Fruit fly (Drosophila melanogaster) whole organism, wandering third instar larva: ENCODE results near the gene Dic1.

Experiments
- Abd-B ChIP-seq: fragments of >200 bp; optimal IDR thresholded peaks from 2 replicates; lab custom pipeline; 2017; ENCODE audit warnings: missing biosample characterization, missing genetic modification characterization
- CG32264 ChIP-seq: fragments of 200-800 bp; sonication (Bioruptor generic); optimal IDR thresholded peaks from 2 replicates; lab custom pipeline; 2016; ENCODE audit warnings: missing biosample characterization, missing genetic modification characterization
- CG9705 ChIP-seq: fragments of 200-800 bp; sonication (Bioruptor generic); optimal IDR thresholded peaks from 2 replicates; lab custom pipeline; 2018; ENCODE audit warnings: missing biosample characterization, mild to moderate bottlenecking, missing genetic modification characterization
- CrebA ChIP-seq: fragments of 200-800 bp; sonication (Bioruptor generic); optimal IDR thresholded peaks from 2 replicates; lab custom pipeline; 2016; ENCODE audit warnings: missing biosample characterization, mild to moderate bottlenecking, missing genetic modification characterization, borderline replicate concordance
- Dfd ChIP-seq: fragments of >200 bp; optimal IDR thresholded peaks from 2 replicates; lab custom pipeline; 2017; ENCODE audit warnings: missing biosample characterization, missing genetic modification characterization
- Dif ChIP-seq: fragments of 200-275, 200-300 bp; sonication (Bioruptor generic); optimal IDR thresholded peaks from 2 replicates; lab custom pipeline; 2018; ENCODE audit warnings: missing biosample characterization, missing genetic modification characterization; ENCODE audit not compliant: partially characterized antibody
- GATAd ChIP-seq: sonication (Bioruptor generic); optimal IDR thresholded peaks from 2 replicates; lab custom pipeline; 2016; ENCODE audit warnings: missing biosample characterization, missing genetic modification characterization
- HLH106 ChIP-seq: fragments of 200-800 bp; optimal IDR thresholded peaks from 3 replicates; lab custom pipeline; 2019; ENCODE audit warnings: missing biosample characterization, mild to moderate bottlenecking, missing genetic modification characterization, moderate library complexity
- Hnf4 ChIP-seq: fragments of 200-800 bp; sonication (Bioruptor generic); optimal IDR thresholded peaks from 2 replicates; lab custom pipeline; 2016; ENCODE audit warnings: missing biosample characterization, mild to moderate bottlenecking, missing genetic modification characterization
- Hr78 ChIP-seq: fragments of >200 bp; optimal IDR thresholded peaks from 2 replicates; lab custom pipeline; 2017; ENCODE audit warnings: missing biosample characterization, missing genetic modification characterization
- Hr83 ChIP-seq: fragments of 200-300 bp; sonication (Bioruptor generic); optimal IDR thresholded peaks from 2 replicates; lab custom pipeline; 2016; ENCODE audit warnings: missing biosample characterization, mild to moderate bottlenecking, missing genetic modification characterization, moderate library complexity; ENCODE audit not compliant: poor library complexity, severe bottlenecking
- Jra ChIP-seq: sonication (Bioruptor generic); optimal IDR thresholded peaks from 2 replicates; lab custom pipeline; 2016; ENCODE audit warnings: missing biosample characterization, missing genetic modification characterization
- Mio ChIP-seq: sonication (Bioruptor generic); optimal IDR thresholded peaks from 2 replicates; lab custom pipeline; 2016; ENCODE audit warnings: missing biosample characterization, missing genetic modification characterization
- Myc ChIP-seq: fragments of >200 bp; optimal IDR thresholded peaks from 2 replicates; lab custom pipeline; 2017
- N ChIP-seq: fragments of >200 bp; optimal IDR thresholded peaks from 2 replicates; lab custom pipeline; 2018; ENCODE audit warnings: missing biosample characterization, missing external identifiers, missing genetic modification characterization
- OdsH ChIP-seq: fragments of 200-800 bp; sonication (Bioruptor generic); optimal IDR thresholded peaks from 2 replicates; lab custom pipeline; 2016; ENCODE audit warnings: missing biosample characterization, mild to moderate bottlenecking, missing genetic modification characterization
- Rel ChIP-seq, 2 experiments: fragments of 200-800 bp; sonication (Bioruptor generic) in 1 of 2; optimal IDR thresholded peaks; 2 replicates in 1 of 2; 3 replicates in 1 of 2; lab custom pipeline; 2016 to 2019; ENCODE audit warnings: mild to moderate bottlenecking in 2 of 2, missing biosample characterization in 2 of 2, missing genetic modification characterization in 2 of 2, moderate library complexity in 1 of 2
- Sp1 ChIP-seq: fragments of 200-800 bp; sonication (Bioruptor generic); optimal IDR thresholded peaks from 3 replicates; lab custom pipeline; 2019; ENCODE audit warnings: missing biosample characterization, mild to moderate bottlenecking, missing genetic modification characterization, moderate library complexity
- Vsx2 ChIP-seq: fragments of 200-300, 225-300 bp; sonication (Bioruptor generic); optimal IDR thresholded peaks from 2 replicates; lab custom pipeline; 2018; ENCODE audit warnings: missing biosample characterization, missing genetic modification characterization; ENCODE audit not compliant: partially characterized antibody
- br ChIP-seq: fragments of 200-800 bp; sonication (Bioruptor generic); optimal IDR thresholded peaks from 2 replicates; lab custom pipeline; 2016; ENCODE audit warnings: missing biosample characterization, missing genetic modification characterization
- brk ChIP-seq: fragments of 200-800 bp; sonication (Bioruptor generic); optimal IDR thresholded peaks from 2 replicates; lab custom pipeline; 2016; ENCODE audit warnings: missing biosample characterization, mild to moderate bottlenecking, missing genetic modification characterization
- dl ChIP-seq, 2 experiments: fragments of 175-275, 200-275 bp in 1 of 2; fragments of 200-275 bp in 1 of 2; sonication (Bioruptor generic); optimal IDR thresholded peaks; lab custom pipeline; 2018; ENCODE audit warnings: mild to moderate bottlenecking in 2 of 2, missing biosample characterization in 2 of 2, missing genetic modification characterization in 2 of 2, moderate library complexity in 2 of 2; ENCODE audit not compliant: partially characterized antibody in 2 of 2, insufficient read depth in 1 of 2
- dmrt93B ChIP-seq: fragments of 200-800 bp; sonication (Bioruptor generic); optimal IDR thresholded peaks from 2 replicates; lab custom pipeline; 2018; ENCODE audit warnings: missing biosample characterization, mild to moderate bottlenecking, missing genetic modification characterization
- dsf ChIP-seq: sonication (Bioruptor generic); optimal IDR thresholded peaks from 2 replicates; lab custom pipeline; 2016; ENCODE audit warnings: missing biosample characterization, missing genetic modification characterization, borderline replicate concordance
- ey ChIP-seq: fragments of 200-800 bp; sonication (Bioruptor generic); optimal IDR thresholded peaks from 2 replicates; lab custom pipeline; 2016; ENCODE audit warnings: missing biosample characterization, missing genetic modification characterization
- foxo ChIP-seq, 2 experiments: fragments of 200-800 bp; sonication (Bioruptor generic); optimal IDR thresholded peaks; 2 replicates in 1 of 2; 3 replicates in 1 of 2; lab custom pipeline; 2016 to 2017; ENCODE audit warnings: missing biosample characterization in 2 of 2, missing genetic modification characterization in 2 of 2
- fru ChIP-seq: fragments of 200-800 bp; sonication (Bioruptor generic); optimal IDR thresholded peaks from 3 replicates; lab custom pipeline; 2016; ENCODE audit warnings: missing biosample characterization, mild to moderate bottlenecking, missing genetic modification characterization
- h ChIP-seq: fragments of 200-800 bp; sonication (Bioruptor generic); optimal IDR thresholded peaks from 3 replicates; lab custom pipeline; 2016; ENCODE audit warnings: missing biosample characterization, mild to moderate bottlenecking, missing genetic modification characterization
- jim ChIP-seq: fragments of 175-275, 200-325 bp; sonication (Bioruptor generic); optimal IDR thresholded peaks from 2 replicates; lab custom pipeline; 2016; ENCODE audit warnings: missing biosample characterization, mild to moderate bottlenecking, missing genetic modification characterization
- lola ChIP-seq: fragments of >200 bp; optimal IDR thresholded peaks from 2 replicates; lab custom pipeline; 2017; ENCODE audit warnings: missing biosample characterization, missing genetic modification characterization
- pan ChIP-seq: fragments of >200 bp; optimal IDR thresholded peaks from 2 replicates; lab custom pipeline; 2017
- psq ChIP-seq: fragments of 200-800 bp; sonication (Bioruptor generic); optimal IDR thresholded peaks from 3 replicates; lab custom pipeline; 2017; ENCODE audit warnings: missing biosample characterization, mild to moderate bottlenecking, missing genetic modification characterization, moderate library complexity
- rgr ChIP-seq: fragments of 200-800 bp; sonication (Bioruptor generic); optimal IDR thresholded peaks from 3 replicates; lab custom pipeline; 2016; ENCODE audit warnings: missing biosample characterization, mild to moderate bottlenecking, missing genetic modification characterization
- sage ChIP-seq: fragments of 200-800 bp; sonication (Bioruptor generic); optimal IDR thresholded peaks from 2 replicates; lab custom pipeline; 2016; ENCODE audit warnings: missing biosample characterization, mild to moderate bottlenecking, missing genetic modification characterization
- sv ChIP-seq: fragments of 200-800 bp; sonication (Bioruptor generic); optimal IDR thresholded peaks from 3 replicates; lab custom pipeline; 2016; ENCODE audit warnings: missing biosample characterization, missing genetic modification characterization
- tai ChIP-seq: sonication (Bioruptor generic); optimal IDR thresholded peaks from 2 replicates; lab custom pipeline; 2016; ENCODE audit warnings: missing biosample characterization, missing genetic modification characterization
- usp ChIP-seq: fragments of >200 bp; optimal IDR thresholded peaks from 2 replicates; lab custom pipeline; 2017; ENCODE audit warnings: missing biosample characterization, missing genetic modification characterization
- woc ChIP-seq: sonication (Bioruptor generic); optimal IDR thresholded peaks from 2 replicates; lab custom pipeline; 2016; ENCODE audit warnings: missing biosample characterization, mild to moderate bottlenecking, missing genetic modification characterization

Dic1 gene

DNA sequence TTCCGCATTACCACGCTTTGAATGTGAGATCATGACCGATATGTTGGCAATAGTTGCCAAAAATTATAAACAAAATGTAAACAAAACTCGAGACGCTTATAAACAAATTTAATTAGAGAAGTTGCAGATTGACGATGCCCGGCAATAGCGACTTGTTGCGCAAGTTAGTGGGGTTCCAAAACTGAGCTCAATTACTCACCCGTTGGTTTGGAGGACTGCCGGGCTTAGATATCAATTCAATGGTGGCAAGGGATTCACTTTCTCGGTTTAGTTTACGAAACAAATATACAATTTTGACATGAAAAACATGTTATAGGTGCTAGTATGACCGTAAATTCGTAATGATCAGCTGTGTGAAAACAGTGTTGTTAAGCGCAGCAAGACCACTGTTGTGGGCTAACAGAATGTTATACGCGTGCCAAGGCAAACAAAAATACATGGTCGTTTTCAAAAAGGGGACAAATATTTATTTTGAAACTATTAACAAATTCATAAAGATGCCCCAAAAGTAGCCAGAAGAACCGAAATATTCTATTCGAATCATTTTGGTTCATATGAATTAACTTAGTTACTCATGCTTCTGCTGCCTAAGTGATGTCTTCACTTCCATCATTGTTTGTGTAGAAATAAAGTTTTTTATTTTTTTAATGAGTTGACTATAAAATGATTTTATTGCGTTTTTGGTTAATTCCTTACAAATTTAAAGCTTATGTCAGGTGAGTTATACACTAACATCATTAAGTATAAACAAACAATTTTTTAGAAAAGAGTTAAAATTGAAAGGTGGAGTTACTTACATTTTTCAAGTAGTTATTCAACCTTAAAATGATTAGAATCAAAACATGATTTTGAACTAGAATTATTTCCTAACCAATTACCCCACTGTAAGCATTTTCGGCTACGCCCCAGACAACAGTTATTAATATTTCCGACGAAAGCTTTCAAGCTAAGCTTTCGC, 2.1 kb downstream of the Dic1 start, which contains the start of gene Elp6:
Elp6 (minus strand) TSS at position 350 of the 958 bp plus-strand sequence.
- TF ChIP-seq h (GFP tag; lab: Kevin White, UChicago): peak; percentile 80
- TF ChIP-seq fru (GFP tag; lab: Kevin White, UChicago): peak; percentile 82
- TF ChIP-seq Hr83: no peak
- peak; percentile 77 for TF ChIP-seq HLH106 (tag; lab: Kevin White, UChicago)
- TF ChIP-seq CG9705: peak; percentile 64
- peak; percentile 24 for TF ChIP-seq sage (GFP tag; lab: Kevin White, UChicago)
- TF ChIP-seq Hnf4 (GFP tag; lab: Kevin White, UChicago): peak; percentile 71
- TF ChIP-seq brk (GFP tag; lab: Kevin White, UChicago): peak; percentile 68
- TF ChIP-seq jim (GFP tag; lab: Kevin White, UChicago): no peak
- TF ChIP-seq CrebA (GFP tag; lab: Kevin White, UChicago): no peak
- peak; percentile 73 for TF ChIP-seq dsf (GFP tag; lab: Kevin White, UChicago)
- TF ChIP-seq Dfd (GFP tag; lab: Kevin White, UChicago): no peak
- peak; percentile 72 for TF ChIP-seq woc
- TF ChIP-seq dmrt93B: peak; percentile 82
- peak; percentile 79 for TF ChIP-seq Sp1 (GFP tag; lab: Kevin White, UChicago)
- no peak for TF ChIP-seq Rel (GFP tag; optimal IDR thresholded peaks at IDR 0.05; lab: Kevin White, UChicago)
- TF ChIP-seq Rel (tag; optimal IDR thresholded peaks at IDR 0.05; lab: Kevin White, UChicago): no peak
- peak; percentile 54 for TF ChIP-seq sv (GFP tag; lab: Kevin White, UChicago)
- TF ChIP-seq foxo (GFP tag; optimal IDR thresholded peaks at IDR 0.05; lab: Kevin White, UChicago): peak in 1 of 2 experiments; percentile 88
- no peak for TF ChIP-seq usp
- peak; percentile 32 for TF ChIP-seq CG32264
- no peak for TF ChIP-seq dl (GFP tag; optimal IDR thresholded peaks at IDR 0.05; lab: Kevin White, UChicago; ENCODE audit: insufficient read depth in 1 of 2, partially characterized antibody in 2 of 2)
- no peak for TF ChIP-seq pan
- no peak for TF ChIP-seq Abd-B (GFP tag; lab: Kevin White, UChicago)
- no peak for TF ChIP-seq lola
- TF ChIP-seq ey (GFP tag; lab: Kevin White, UChicago): peak; percentile 78
- peak; percentile 77 for TF ChIP-seq psq (GFP tag; lab: Kevin White, UChicago)
- TF ChIP-seq GATAd (GFP tag; lab: Kevin White, UChicago): peak; percentile 62
- peak; percentile 80 for TF ChIP-seq Jra
- TF ChIP-seq Dif (GFP tag; lab: Kevin White, UChicago): no peak
- peak; percentile 69 for TF ChIP-seq br (GFP tag; lab: Kevin White, UChicago)
- peak; percentile 79 for TF ChIP-seq rgr
- TF ChIP-seq Mio: no peak
- no peak for TF ChIP-seq Myc
- TF ChIP-seq OdsH (GFP tag; lab: Kevin White, UChicago): peak; percentile 79
- TF ChIP-seq Vsx2 (GFP tag; lab: Kevin White, UChicago): no peak
- no peak for TF ChIP-seq Hr78
- TF ChIP-seq tai (GFP tag; lab: Kevin White, UChicago): peak; percentile 85
- no peak for TF ChIP-seq N (GFP tag; lab: Kevin White, UChicago)

DNA sequence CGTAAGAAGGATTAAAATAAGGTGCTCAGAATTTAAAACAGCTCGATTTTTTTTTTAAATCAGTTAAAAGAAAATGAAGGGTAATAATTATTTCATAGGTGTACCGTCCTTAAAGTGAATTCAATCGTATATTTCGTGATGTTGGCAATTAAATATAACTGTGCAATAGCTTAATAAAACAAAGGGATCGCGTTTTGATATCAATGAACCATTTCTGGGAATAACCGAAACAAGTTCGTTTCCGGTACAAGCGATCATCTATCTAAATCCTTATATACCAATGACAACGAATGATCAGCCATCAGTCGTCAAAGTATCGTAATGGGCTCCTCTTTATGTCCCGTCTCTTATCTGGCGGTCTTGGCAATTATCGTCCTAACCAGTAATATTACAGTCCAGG, 4.6 kb downstream of the Dic1 start, which contains the start of gene CheA87a:
CheA87a (plus strand) TSS at position 301 of the 400 bp plus-strand sequence.
- no peak for TF ChIP-seq Jra
- TF ChIP-seq Abd-B (GFP tag; lab: Kevin White, UChicago): no peak
- no peak for TF ChIP-seq CG32264
- TF ChIP-seq CrebA (GFP tag; lab: Kevin White, UChicago): no peak
- no peak for TF ChIP-seq Dif (GFP tag; lab: Kevin White, UChicago)
- TF ChIP-seq br (GFP tag; lab: Kevin White, UChicago): no peak
- no peak for TF ChIP-seq usp
- TF ChIP-seq ey (GFP tag; lab: Kevin White, UChicago): no peak
- TF ChIP-seq Hr83: no peak
